Worm (Caenorhabditis elegans): ENCODE results near the gene W04D12.1.
A peak's percentile ranks its signal among the peaks of the same experiment; 100 is the strongest.

ce11 chrIII:5853240-5853639 is 16.5 kb downstream of the W04D12.1 start, which contains the start of gene ddx-23:
- TF ChIP-seq dao-5 (tag; optimal IDR thresholded peaks at IDR 0.05), result no peak
- no peak for TF ChIP-seq him-1 (tag; optimal IDR thresholded peaks at IDR 0.05)
- TF ChIP-seq W03F9.2 (tag; optimal IDR thresholded peaks at IDR 0.05), result peak; percentile 1

All from whole organism, L4/young adult.